Fruit fly (Drosophila melanogaster) whole organism, larva: ENCODE results near the gene CG18622.

Experiments
- noc ChIP-seq: fragments of 200-800 bp; sonication (Bioruptor generic); optimal IDR thresholded peaks from 3 replicates; lab custom pipeline; 2019; ENCODE audit warnings: missing biosample characterization, mild to moderate bottlenecking, missing genetic modification characterization, moderate library complexity

CG18622 gene

DNA sequence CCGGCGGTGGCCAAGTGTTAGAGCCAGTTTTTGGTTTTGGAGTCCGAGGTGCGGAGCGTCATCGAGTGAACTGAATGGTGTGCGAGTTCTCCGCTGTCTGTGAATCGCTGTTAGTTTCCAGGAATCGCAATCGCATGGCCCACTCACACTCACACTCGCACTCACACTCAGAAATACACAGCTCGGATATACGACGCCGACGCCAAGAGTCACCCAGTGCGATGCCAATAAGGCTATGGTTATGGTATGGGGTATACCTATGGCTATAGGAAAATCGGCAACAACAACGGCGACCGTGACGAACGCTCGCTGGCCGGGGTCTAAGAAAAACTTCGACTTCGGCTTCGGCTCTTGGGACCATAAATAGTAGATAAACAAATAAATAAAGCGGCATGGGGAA, 15.4 kb downstream of the CG18622 start, which contains the start of gene Abd-B:
Gene Abd-B (minus strand): TSS at position 101 of the 400 bp plus-strand sequence.
- no peak for TF ChIP-seq noc

- no peak for TF ChIP-seq noc
Measured at dm6 chr3R:16969361-16970355, 17.9 kb downstream of the CG18622 start.

DNA sequence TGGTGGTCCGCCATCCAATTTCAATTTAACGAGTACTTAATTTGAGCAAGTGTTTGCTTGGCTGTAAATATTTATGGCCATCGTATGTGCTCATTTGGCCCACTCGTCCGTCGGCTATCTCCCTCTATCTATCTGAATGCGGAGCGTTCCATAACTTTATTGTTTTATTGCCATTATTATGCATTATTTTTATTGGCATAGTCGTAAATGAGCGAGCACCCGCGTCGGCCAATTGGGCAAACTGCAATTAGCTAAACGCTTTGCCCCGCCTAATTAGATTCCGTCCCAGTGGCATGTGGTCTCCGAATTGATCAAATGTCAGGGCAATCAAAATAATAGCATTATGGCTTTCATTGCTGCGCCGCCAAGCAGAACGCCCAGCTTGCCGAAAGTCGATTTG, 25.2 kb downstream of the CG18622 start:
- no peak for TF ChIP-seq noc

dm6 chr3R:16960219-16960618, 27.3 kb downstream of the CG18622 start:
- TF ChIP-seq noc: no peak

DNA sequence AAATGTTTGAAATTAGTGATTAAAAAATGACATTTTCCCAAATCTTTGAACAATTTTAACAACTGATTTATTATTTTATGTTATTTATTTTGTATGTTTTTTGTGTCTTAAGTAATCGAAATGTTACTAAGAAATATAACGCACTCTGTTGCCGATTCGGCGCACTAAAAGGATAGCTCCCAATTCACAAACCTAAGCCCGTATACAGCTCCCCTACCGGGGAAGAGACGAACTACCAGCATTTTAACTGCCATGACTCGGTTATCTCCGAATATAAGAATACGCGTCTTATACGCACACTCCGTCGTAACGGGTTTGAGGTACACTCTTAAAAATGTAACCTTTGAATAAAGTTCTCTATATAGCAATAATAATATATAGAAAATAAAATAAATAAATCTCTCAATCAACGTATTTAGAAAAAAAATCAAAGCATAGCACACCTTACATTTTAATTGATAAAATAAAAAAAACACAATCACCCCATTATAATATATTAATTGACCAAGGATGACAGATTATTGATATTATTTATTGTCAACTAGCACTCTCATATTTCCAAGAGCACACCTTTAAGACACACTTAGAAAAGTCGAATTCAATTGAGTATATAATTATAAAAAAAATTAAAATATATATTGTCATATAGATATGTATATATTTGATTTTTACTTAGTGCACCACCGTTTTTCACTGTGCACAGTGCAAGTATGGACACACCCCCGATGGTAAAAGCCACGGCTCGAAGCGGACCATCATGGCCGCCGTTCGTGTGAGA, 29.6 kb downstream of the CG18622 start:
- peak; percentile 32 for TF ChIP-seq noc

- no peak for TF ChIP-seq noc
Measured at dm6 chr3R:16954423-16954822, 33.1 kb downstream of the CG18622 start.

dm6 chr3R:16951374-16951773, 36.2 kb downstream of the CG18622 start:
- TF ChIP-seq noc: no peak

- TF ChIP-seq noc: no peak
Measured at dm6 chr3R:16948667-16949066, 38.9 kb downstream of the CG18622 start.

DNA sequence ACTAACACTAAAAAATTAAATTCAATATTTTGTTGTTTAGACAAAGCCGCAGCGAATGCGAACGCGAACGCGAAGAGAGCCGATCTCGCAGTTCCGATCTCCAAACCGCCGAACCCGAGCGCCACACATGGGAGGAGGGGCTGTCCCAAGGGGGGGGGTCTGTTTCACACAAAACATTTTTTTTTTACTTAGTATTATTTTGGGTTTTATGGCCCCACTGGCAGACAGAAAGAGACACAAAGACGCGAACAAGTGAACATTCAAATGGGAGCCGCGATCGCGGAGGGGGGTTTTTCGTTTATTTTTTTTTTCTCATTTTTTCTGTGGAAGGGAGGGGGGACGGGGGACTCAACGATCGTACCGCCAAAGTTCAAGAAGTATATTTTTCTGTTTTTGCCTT, 43.3 kb downstream of the CG18622 start:
- TF ChIP-seq noc: no peak

DNA sequence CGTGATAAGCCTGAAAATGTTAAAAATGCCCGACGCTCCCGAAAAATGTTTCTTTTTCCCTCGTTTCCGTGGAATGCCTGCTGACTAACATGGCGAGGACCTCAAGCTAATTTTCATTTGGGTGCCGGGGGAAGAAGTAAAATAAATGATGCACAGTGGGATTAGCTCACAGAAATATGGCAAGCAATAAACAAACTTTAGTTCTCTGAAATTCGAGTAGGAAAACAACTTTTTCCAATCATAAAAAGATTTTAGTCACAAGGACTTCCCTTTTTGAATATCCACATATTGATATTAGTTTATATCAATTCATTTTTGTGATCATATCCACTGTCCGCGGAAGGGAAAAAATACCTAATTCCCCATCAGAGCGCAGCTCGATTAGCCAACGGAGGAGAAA, 46.2 kb downstream of the CG18622 start:
- TF ChIP-seq noc: no peak

dm6 chr3R:16940520-16940919, 47.0 kb downstream of the CG18622 start:
- TF ChIP-seq noc: no peak

DNA sequence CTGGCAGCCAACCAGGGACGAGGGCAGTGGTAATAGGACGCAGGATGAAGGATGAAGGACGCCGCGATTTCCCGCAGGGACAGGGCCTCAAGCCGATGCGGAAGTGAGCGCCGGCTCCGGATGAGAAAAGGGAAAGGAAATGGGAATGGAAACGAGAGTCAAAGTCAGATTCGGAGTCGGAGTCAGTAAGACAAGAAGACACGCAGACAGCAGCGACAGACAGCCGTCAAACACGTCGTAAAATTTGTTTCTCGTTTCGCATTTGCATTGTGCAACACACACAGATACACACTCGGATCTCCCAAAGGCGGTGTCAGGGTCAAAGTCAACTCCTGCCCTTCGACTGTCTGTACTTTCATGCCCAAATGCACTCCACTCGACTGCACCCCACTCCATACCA, 51.2 kb downstream of the CG18622 start:
- no peak for TF ChIP-seq noc

- no peak for TF ChIP-seq noc
Measured at dm6 chr3R:16934154-16934992, 53.2 kb downstream of the CG18622 start.
